Worm (Caenorhabditis elegans) whole organism, late embryonic: ENCODE results near the gene R05H10.7.

Source experiments
- ama-1 ChIP-seq: fragments of 150-350 bp; optimal IDR thresholded peaks from 2 replicates; lab custom pipeline; 2014
- ceh-45 ChIP-seq: fragments of 200-800 bp; sonication (Bioruptor generic); IDR thresholded peaks from 2 replicates; pipeline ENCODE4 v1.3.6; 2022; ENCODE audit warnings: missing genetic modification reagents, missing genetic modification characterization, missing compliant biosample characterization
- ceh-48 ChIP-seq: sonication (generic microtip); optimal IDR thresholded peaks from 2 replicates; lab custom pipeline; 2016; ENCODE audit warnings: missing genetic modification characterization, inconsistent platforms, missing compliant biosample characterization
- ceh-9 ChIP-seq: sonication (generic microtip); optimal IDR thresholded peaks from 2 replicates; lab custom pipeline; 2016; ENCODE audit warnings: mild to moderate bottlenecking, missing genetic modification characterization, inconsistent platforms, missing compliant biosample characterization
- hlh-30 ChIP-seq: sonication (generic microtip); optimal IDR thresholded peaks from 2 replicates; lab custom pipeline; 2017; ENCODE audit warnings: antibody characterized with exemption, missing genetic modification characterization, missing compliant biosample characterization; ENCODE audit not compliant: insufficient read depth
- hlh-8 ChIP-seq: sonication (generic microtip); optimal IDR thresholded peaks from 2 replicates; lab custom pipeline; 2016; ENCODE audit warnings: missing genotype, missing genetic modification characterization, missing compliant biosample characterization
- nfya-1 ChIP-seq: sonication (generic microtip); optimal IDR thresholded peaks from 2 replicates; lab custom pipeline; 2017; ENCODE audit warnings: missing genetic modification characterization, mild to moderate bottlenecking, missing compliant biosample characterization, antibody characterized with exemption, moderate library complexity
- nhr-11 ChIP-seq: fragments of 150-350 bp; optimal IDR thresholded peaks from 2 replicates; lab custom pipeline; 2014; ENCODE audit warnings: missing biosample characterization, missing genetic modification characterization
- pag-3 ChIP-seq: sonication (generic microtip); optimal IDR thresholded peaks from 2 replicates; lab custom pipeline; 2016; ENCODE audit warnings: missing compliant biosample characterization, missing genetic modification characterization, borderline replicate concordance
- pha-2 ChIP-seq: sonication (generic microtip); optimal IDR thresholded peaks from 2 replicates; lab custom pipeline; 2017; ENCODE audit warnings: mild to moderate bottlenecking, missing genetic modification characterization, missing compliant biosample characterization
- pqm-1 ChIP-seq: sonication (generic microtip); optimal IDR thresholded peaks from 2 replicates; lab custom pipeline; 2016; ENCODE audit warnings: missing genetic modification characterization, missing compliant biosample characterization
- pros-1 ChIP-seq: fragments of 150-350 bp; optimal IDR thresholded peaks from 2 replicates; lab custom pipeline; 2014; ENCODE audit warnings: missing biosample characterization, missing genetic modification reagents, missing genetic modification characterization
- tbx-2 ChIP-seq: sonication (generic microtip); optimal IDR thresholded peaks from 2 replicates; lab custom pipeline; 2016; ENCODE audit warnings: missing genetic modification characterization, missing compliant biosample characterization
- ztf-16 ChIP-seq: sonication (generic microtip); optimal IDR thresholded peaks from 2 replicates; lab custom pipeline; 2017; ENCODE audit warnings: missing genetic modification characterization, missing compliant biosample characterization

ce11 chrII:14813106-14813505 lies 42.2 kb upstream of the R05H10.7 start:
- TF ChIP-seq nfya-1 (tag; lab: Kevin White, UChicago) = no peak
- no peak for TF ChIP-seq ceh-9 (tag; lab: Kevin White, UChicago)
- no peak for TF ChIP-seq hlh-8
- no peak for TF ChIP-seq nhr-11 (tag; lab: Kevin White, UChicago)
- TF ChIP-seq ama-1 (lab: Kevin White, UChicago) = no peak
- no peak for TF ChIP-seq hlh-30
- TF ChIP-seq tbx-2 (tag; lab: Kevin White, UChicago) = no peak
- TF ChIP-seq ztf-16 = no peak
- TF ChIP-seq ceh-45 (GFP tag; lab: Robert Waterston, UW) = no peak
- TF ChIP-seq pag-3 (tag; lab: Kevin White, UChicago) = no peak
- TF ChIP-seq ceh-48 (tag; lab: Kevin White, UChicago) = no peak
- TF ChIP-seq pqm-1 = no peak
- no peak for TF ChIP-seq pha-2 (tag; lab: Kevin White, UChicago)
- no peak for TF ChIP-seq pros-1 (tag; lab: Kevin White, UChicago)
